Fruit fly (Drosophila melanogaster): Measurements from ENCODE around the gene CG3769.
A peak's percentile ranks its signal among the peaks of the same experiment; 100 is the strongest.

The CG3769 gene

dm6 chr2L:9442795-9443287, 7.6 kb downstream of the CG3769 start:
- TF ChIP-seq Hey (tag; optimal IDR thresholded peaks at IDR 0.05) = peak; percentile 97
- peak; percentile 81 for TF ChIP-seq pros (GFP tag; optimal IDR thresholded peaks at IDR 0.05)
- TF ChIP-seq kni (GFP tag; optimal IDR thresholded peaks at IDR 0.05) = peak; percentile 3
- TF ChIP-seq pfk (GFP tag; optimal IDR thresholded peaks at IDR 0.05) = no peak
- TF ChIP-seq CG12155 (GFP tag; optimal IDR thresholded peaks at IDR 0.05) = no peak
- TF ChIP-seq abd-A (tag; optimal IDR thresholded peaks at IDR 0.05) = peak; percentile 51

- TF ChIP-seq oc (tag; optimal IDR thresholded peaks at IDR 0.05) (peak; percentile 38), gsb-n (tag; optimal IDR thresholded peaks at IDR 0.05) (peak; percentile 41), CG7745 (tag; optimal IDR thresholded peaks at IDR 0.05) (peak; percentile 66), sqz (GFP tag; optimal IDR thresholded peaks at IDR 0.05) (peak; percentile 2), Nf-YB (GFP tag; optimal IDR thresholded peaks at IDR 0.05) (no peak), pros (GFP tag; optimal IDR thresholded peaks at IDR 0.05) (peak; percentile 64), sens-2 (GFP tag; IDR thresholded peaks at IDR 0.05) (no peak)
Observed at dm6 chr2L:9445753-9446152, 10.6 kb downstream of the CG3769 start.

dm6 chr2L:9446398-9446945, 11.3 kb downstream of the CG3769 start:
- TF ChIP-seq CG3163 (GFP tag; optimal IDR thresholded peaks at IDR 0.05) = peak; percentile 80
- TF ChIP-seq chinmo (GFP tag; IDR thresholded peaks at IDR 0.05; ENCODE audit: partially characterized antibody) = peak; percentile 87; the same call in 1 of the 4 replicates
- TF ChIP-seq z (GFP tag; IDR thresholded peaks at IDR 0.05) = peak; percentile 92
- no peak for TF ChIP-seq Rx (GFP tag; IDR thresholded peaks at IDR 0.05)
- no peak for TF ChIP-seq Aef1 (GFP tag; IDR thresholded peaks at IDR 0.05)
- peak; percentile 30 for TF ChIP-seq cg (GFP tag; optimal IDR thresholded peaks at IDR 0.05)
- TF ChIP-seq Hr78 (GFP tag; optimal IDR thresholded peaks at IDR 0.05) = peak in 1 of 2 experiments; percentile 75
- TF ChIP-seq pb (GFP tag; optimal IDR thresholded peaks at IDR 0.05) = no peak
- no peak for TF ChIP-seq CG18619 (GFP tag; optimal IDR thresholded peaks at IDR 0.05)
- TF ChIP-seq Trl (optimal IDR thresholded peaks at IDR 0.05) = peak in 1 of 2 experiments; percentile 19
- no peak for TF ChIP-seq Trl (GFP tag; optimal IDR thresholded peaks at IDR 0.05)

dm6 chr2L:9447816-9448215, 12.6 kb downstream of the CG3769 start:
- TF ChIP-seq CG8281 (tag; optimal IDR thresholded peaks at IDR 0.05) = no peak
- TF ChIP-seq CG18599 (GFP tag; optimal IDR thresholded peaks at IDR 0.05) = no peak
- TF ChIP-seq HLH4C (GFP tag; IDR thresholded peaks at IDR 0.05; ENCODE audit: partially characterized antibody) = no peak
- no peak for TF ChIP-seq fu2 (GFP tag; optimal IDR thresholded peaks at IDR 0.05)
- no peak for TF ChIP-seq cas (GFP tag; IDR thresholded peaks at IDR 0.05)
- peak; percentile 28 for TF ChIP-seq gem (tag; optimal IDR thresholded peaks at IDR 0.05)
- TF ChIP-seq CG4360 (GFP tag; IDR thresholded peaks at IDR 0.05) = no peak
- no peak for TF ChIP-seq Abd-B (GFP tag; optimal IDR thresholded peaks at IDR 0.05)
- TF ChIP-seq ara (GFP tag; IDR thresholded peaks at IDR 0.05) = no peak
- no peak for TF ChIP-seq cwo (GFP tag; optimal IDR thresholded peaks at IDR 0.05)
- TF ChIP-seq CG17385 (GFP tag; optimal IDR thresholded peaks at IDR 0.05) = no peak
- no peak for TF ChIP-seq so (GFP tag; IDR thresholded peaks at IDR 0.05)
- no peak for TF ChIP-seq Mrtf (GFP tag; IDR thresholded peaks at IDR 0.05)
- no peak for TF ChIP-seq Aef1 (GFP tag; IDR thresholded peaks at IDR 0.05)
- no peak for TF ChIP-seq abd-A (tag; optimal IDR thresholded peaks at IDR 0.05)
- no peak for TF ChIP-seq ewg (GFP tag; optimal IDR thresholded peaks at IDR 0.05)
- TF ChIP-seq Gug (GFP tag; IDR thresholded peaks at IDR 0.05) = no peak
- TF ChIP-seq CG10431 (GFP tag; optimal IDR thresholded peaks at IDR 0.05) = no peak
- TF ChIP-seq phol (tag; optimal IDR thresholded peaks at IDR 0.05) = peak; percentile 11
- TF ChIP-seq stwl (tag; optimal IDR thresholded peaks at IDR 0.05) = no peak
- TF ChIP-seq CG11696 (GFP tag; IDR thresholded peaks at IDR 0.05) = 0 out of 2 replicates have a peak, but pooled peaks have one; percentile 18
- TF ChIP-seq CG12299 (tag; optimal IDR thresholded peaks at IDR 0.05) = no peak
- TF ChIP-seq tio (GFP tag; optimal IDR thresholded peaks at IDR 0.05) = no peak
- no peak for TF ChIP-seq Ets65A (GFP tag)
- TF ChIP-seq CG14860 (GFP tag; IDR thresholded peaks at IDR 0.05; ENCODE audit: partially characterized antibody) = no peak
